Fruit fly (Drosophila melanogaster) Kc167 (cell line): Measurements from ENCODE around the gene Cyp4d1.

ENCODE experiments used
- Myc ChIP-seq: fragments of >200 bp; optimal IDR thresholded peaks from 2 replicates; lab custom pipeline; 2017; ENCODE audit warnings: missing external identifiers
- Sin3A ChIP-seq: fragments of >200 bp; optimal IDR thresholded peaks from 2 replicates; lab custom pipeline; 2018; ENCODE audit warnings: missing external identifiers
- h ChIP-seq: fragments of >200 bp; optimal IDR thresholded peaks from 3 replicates; lab custom pipeline; 2018; ENCODE audit warnings: missing external identifiers
- insv ChIP-seq: fragments of >200 bp; optimal IDR thresholded peaks from 3 replicates; lab custom pipeline; 2018; ENCODE audit warnings: missing external identifiers
- psq ChIP-seq: fragments of >200 bp; optimal IDR thresholded peaks from 2 replicates; lab custom pipeline; 2017; ENCODE audit warnings: missing external identifiers
- ttk ChIP-seq: sonication (Bioruptor generic); optimal IDR thresholded peaks from 2 replicates; lab custom pipeline; 2017; ENCODE audit warnings: missing external identifiers

dm6 chrX:2187520-2187919 lies 25.5 kb upstream of the Cyp4d1 start, which contains the start of gene CG3457:
- TF ChIP-seq h (lab: Kevin White, UChicago) (no peak), Myc (lab: Kevin White, UChicago) (no peak), ttk (lab: Kevin White, UChicago) (no peak), insv (lab: Kevin White, UChicago) (no peak), psq (lab: Kevin White, UChicago) (no peak), Sin3A (lab: Kevin White, UChicago) (no peak)
